Fruit fly (Drosophila melanogaster) whole organism, embryonic: ENCODE measurements around the gene Nf-YC.
A peak's percentile ranks its signal among the peaks of the same experiment; 100 is the strongest.

Experiments used
- Asciz ChIP-seq: fragments of 200-800 bp; sonication (Bioruptor generic); optimal IDR thresholded peaks from 2 replicates; lab custom pipeline; 2017; ENCODE audit warnings: missing biosample characterization, mild to moderate bottlenecking, missing genetic modification characterization, missing genetic modification reagents
- Atf-2 ChIP-seq: fragments of 200-800 bp; sonication (Bioruptor generic); optimal IDR thresholded peaks from 2 replicates; lab custom pipeline; 2016; ENCODE audit warnings: missing biosample characterization, missing genetic modification characterization
- CG10979 ChIP-seq: fragments of 200-800 bp; sonication (Bioruptor generic); optimal IDR thresholded peaks from 2 replicates; lab custom pipeline; 2018; ENCODE audit warnings: missing biosample characterization, mild to moderate bottlenecking, missing genetic modification characterization, moderate library complexity
- CG12219 ChIP-seq: fragments of 200-800 bp; sonication (Bioruptor generic); optimal IDR thresholded peaks from 3 replicates; lab custom pipeline; 2018; ENCODE audit warnings: missing biosample characterization, mild to moderate bottlenecking, missing genetic modification characterization
- CG12299 ChIP-seq: fragments of 200-800 bp; sonication (Bioruptor generic); optimal IDR thresholded peaks from 2 replicates; lab custom pipeline; 2018; ENCODE audit warnings: missing biosample characterization, mild to moderate bottlenecking, missing genetic modification characterization
- CG12659 ChIP-seq: fragments of 200-800 bp; sonication (Bioruptor generic); optimal IDR thresholded peaks from 3 replicates; lab custom pipeline; 2017; ENCODE audit warnings: mild to moderate bottlenecking, missing biosample characterization, missing genetic modification reagents, missing genetic modification characterization
- CG13296 ChIP-seq: fragments of 200-800 bp; sonication (Bioruptor generic); optimal IDR thresholded peaks from 3 replicates; lab custom pipeline; 2018; ENCODE audit warnings: missing biosample characterization, mild to moderate bottlenecking, missing genetic modification characterization
- CG17385 ChIP-seq: fragments of 200-800 bp; sonication (Bioruptor generic); optimal IDR thresholded peaks from 3 replicates; lab custom pipeline; 2018; ENCODE audit warnings: missing biosample characterization, mild to moderate bottlenecking, missing genetic modification characterization
- CG17612 ChIP-seq: fragments of 200-800 bp; sonication (Bioruptor generic); IDR thresholded peaks from 2 replicates; pipeline ENCODE4 v1.3.6; 2022; ENCODE audit warnings: missing biosample characterization, missing genetic modification characterization
- CG30020 ChIP-seq: fragments of 200-800 bp; optimal IDR thresholded peaks from 2 replicates; lab custom pipeline; 2019; ENCODE audit warnings: missing biosample characterization, mild to moderate bottlenecking, missing genetic modification characterization, moderate library complexity
- CG3065 ChIP-seq: fragments of 200-800 bp; sonication (Bioruptor generic); optimal IDR thresholded peaks from 2 replicates; lab custom pipeline; 2016; ENCODE audit warnings: missing biosample characterization, missing genetic modification characterization
- CG3163 ChIP-seq: fragments of 200-800 bp; sonication (Bioruptor generic); optimal IDR thresholded peaks from 3 replicates; lab custom pipeline; 2016; ENCODE audit warnings: missing biosample characterization, missing genetic modification characterization
- CG4328 ChIP-seq: fragments of 200-800 bp; sonication (Bioruptor generic); optimal IDR thresholded peaks from 3 replicates; lab custom pipeline; 2017; ENCODE audit warnings: missing biosample characterization, missing genetic modification reagents, missing genetic modification characterization
- CG43689 ChIP-seq: fragments of 200-800 bp; sonication (Bioruptor generic); IDR thresholded peaks from 2 replicates; pipeline ENCODE4 v1.3.6; 2022; ENCODE audit warnings: missing biosample characterization, missing genetic modification characterization
- CG4617 ChIP-seq: fragments of 200-800 bp; sonication (Bioruptor generic); optimal IDR thresholded peaks from 3 replicates; lab custom pipeline; 2016; ENCODE audit warnings: missing biosample characterization, missing genetic modification characterization, borderline replicate concordance
- CG6683 ChIP-seq: fragments of 200-800 bp; sonication (Bioruptor generic); optimal IDR thresholded peaks from 2 replicates; lab custom pipeline; 2017; ENCODE audit warnings: missing biosample characterization, mild to moderate bottlenecking, missing genetic modification characterization, missing genetic modification reagents
- CG6813 ChIP-seq: fragments of 200-800 bp; sonication (Bioruptor generic); optimal IDR thresholded peaks from 2 replicates; lab custom pipeline; 2017; ENCODE audit warnings: missing biosample characterization, missing genetic modification characterization, mild to moderate bottlenecking, moderate library complexity, missing genetic modification reagents
- CG9727 ChIP-seq: fragments of 200-800 bp; sonication (Bioruptor generic); optimal IDR thresholded peaks from 3 replicates; lab custom pipeline; 2017; ENCODE audit warnings: missing biosample characterization, mild to moderate bottlenecking, missing genetic modification characterization
- CG9932 ChIP-seq: fragments of 200-800 bp; sonication (Bioruptor generic); IDR thresholded peaks from 2 replicates; pipeline ENCODE4 v1.3.6; 2022; ENCODE audit warnings: missing biosample characterization, missing genetic modification characterization
- CoRest ChIP-seq: fragments of 200-800 bp; sonication (Bioruptor generic); optimal IDR thresholded peaks from 3 replicates; lab custom pipeline; 2018; ENCODE audit warnings: missing biosample characterization, mild to moderate bottlenecking, missing genetic modification characterization, moderate library complexity
- D ChIP-seq, 2 experiments: fragments of 200-800 bp in 1 of 2; fragments of >200 bp in 1 of 2; sonication (Bioruptor generic) in 1 of 2; optimal IDR thresholded peaks; 2 replicates in 1 of 2; 3 replicates in 1 of 2; lab custom pipeline; 2017; ENCODE audit warnings: mild to moderate bottlenecking in 1 of 2, missing biosample characterization in 1 of 2, missing genetic modification characterization in 1 of 2, missing genetic modification reagents in 1 of 2
- Elba2 ChIP-seq: fragments of 200-800 bp; sonication (Bioruptor generic); optimal IDR thresholded peaks from 3 replicates; lab custom pipeline; 2016; ENCODE audit warnings: missing biosample characterization, missing genetic modification characterization
- Kr ChIP-seq: fragments of 200-800 bp; sonication (Bioruptor generic); optimal IDR thresholded peaks from 2 replicates; lab custom pipeline; 2017; ENCODE audit warnings: missing biosample characterization, mild to moderate bottlenecking, missing genetic modification characterization
- Lhr ChIP-seq: fragments of 200-800 bp; sonication (Bioruptor generic); optimal IDR thresholded peaks from 3 replicates; lab custom pipeline; 2017; ENCODE audit warnings: mild to moderate bottlenecking, missing biosample characterization, missing genetic modification reagents, missing genetic modification characterization
- Max ChIP-seq: fragments of 200-800 bp; sonication (Bioruptor generic); optimal IDR thresholded peaks from 2 replicates; lab custom pipeline; 2016; ENCODE audit warnings: missing biosample characterization, mild to moderate bottlenecking, missing genetic modification characterization
- NC2α ChIP-seq: fragments of 200-800 bp; sonication (Bioruptor generic); optimal IDR thresholded peaks from 2 replicates; lab custom pipeline; 2016; ENCODE audit warnings: missing biosample characterization, missing genetic modification characterization
- NC2β ChIP-seq: fragments of 200-800 bp; sonication (Bioruptor generic); optimal IDR thresholded peaks from 2 replicates; lab custom pipeline; 2016; ENCODE audit warnings: missing biosample characterization, missing genetic modification characterization
- Ptx1 ChIP-seq: fragments of 200-800 bp; sonication (Bioruptor generic); IDR thresholded peaks from 2 replicates; pipeline ENCODE4 v1.3.6; 2022; ENCODE audit warnings: missing biosample characterization, missing genetic modification characterization
- Ravus ChIP-seq: fragments of 200-800 bp; sonication (Bioruptor generic); IDR thresholded peaks from 2 replicates; pipeline ENCODE4 v1.3.6; 2022; ENCODE audit warnings: missing biosample characterization, missing genetic modification characterization
- Xrp1 ChIP-seq: fragments of 200-800 bp; sonication (Bioruptor generic); IDR thresholded peaks from 2 replicates; pipeline ENCODE4 v1.3.6; 2022; ENCODE audit warnings: missing biosample characterization, missing genetic modification characterization
- bab2 ChIP-seq: fragments of 200-800 bp; sonication (Bioruptor generic); optimal IDR thresholded peaks from 2 replicates; lab custom pipeline; 2016; ENCODE audit warnings: missing biosample characterization, missing genetic modification characterization
- bigmax ChIP-seq: fragments of 200-800 bp; sonication (Bioruptor generic); optimal IDR thresholded peaks from 2 replicates; lab custom pipeline; 2018; ENCODE audit warnings: missing biosample characterization, mild to moderate bottlenecking, missing genetic modification characterization
- bowl ChIP-seq: fragments of 200-800 bp; sonication (Bioruptor generic); IDR thresholded peaks from 2 replicates; pipeline ENCODE4 v1.3.6; 2022; ENCODE audit warnings: missing biosample characterization, missing genetic modification characterization
- cato ChIP-seq: fragments of 200-800 bp; sonication (Bioruptor generic); optimal IDR thresholded peaks from 2 replicates; lab custom pipeline; 2016; ENCODE audit warnings: missing biosample characterization, missing genetic modification characterization, borderline replicate concordance
- ci ChIP-seq: fragments of 200-800 bp; sonication (Bioruptor generic); IDR thresholded peaks from 3 replicates; pipeline ENCODE4 v1.3.6; 2022; ENCODE audit warnings: missing biosample characterization, missing genetic modification characterization
- disco-r ChIP-seq: fragments of 200-800 bp; sonication (Bioruptor generic); optimal IDR thresholded peaks from 2 replicates; lab custom pipeline; 2016; ENCODE audit warnings: missing biosample characterization, missing genetic modification characterization
- lab ChIP-seq: fragments of 200-800 bp; sonication (Bioruptor generic); optimal IDR thresholded peaks from 3 replicates; lab custom pipeline; 2017; ENCODE audit warnings: missing biosample characterization, missing genetic modification characterization, mild to moderate bottlenecking, moderate library complexity, missing genetic modification reagents
- lbe ChIP-seq: fragments of 200-800 bp; sonication (Bioruptor generic); optimal IDR thresholded peaks from 2 replicates; lab custom pipeline; 2016; ENCODE audit warnings: missing biosample characterization, mild to moderate bottlenecking, missing genetic modification characterization
- lilli ChIP-seq: fragments of 200-800 bp; sonication (Bioruptor generic); optimal IDR thresholded peaks from 3 replicates; lab custom pipeline; 2016; ENCODE audit warnings: missing biosample characterization, missing genetic modification characterization
- maf-S ChIP-seq: fragments of 200-800 bp; sonication (Bioruptor generic); optimal IDR thresholded peaks from 2 replicates; lab custom pipeline; 2016; ENCODE audit warnings: missing biosample characterization, missing genetic modification characterization
- odd ChIP-seq: fragments of 200-800 bp; sonication (Bioruptor generic); optimal IDR thresholded peaks from 2 replicates; lab custom pipeline; 2017; ENCODE audit warnings: missing biosample characterization, mild to moderate bottlenecking, missing genetic modification characterization
- psq ChIP-seq: fragments of 200-800 bp; sonication (Bioruptor generic); optimal IDR thresholded peaks from 2 replicates; lab custom pipeline; 2017; ENCODE audit warnings: missing biosample characterization, missing genetic modification characterization
- scrt ChIP-seq: fragments of 200-800 bp; sonication (Bioruptor generic); optimal IDR thresholded peaks from 2 replicates; lab custom pipeline; 2018; ENCODE audit warnings: missing biosample characterization, mild to moderate bottlenecking, missing genetic modification characterization, moderate library complexity
- sens-2 ChIP-seq: fragments of 200-800 bp; sonication (Bioruptor generic); IDR thresholded peaks from 2 replicates; pipeline ENCODE4 v1.3.6; 2022; ENCODE audit warnings: missing biosample characterization, missing genetic modification characterization
- shn ChIP-seq: fragments of 200-800 bp; sonication (Bioruptor generic); optimal IDR thresholded peaks from 3 replicates; lab custom pipeline; 2016; ENCODE audit warnings: missing biosample characterization, missing genetic modification characterization
- sr ChIP-seq: fragments of 200-800 bp; sonication (Bioruptor generic); IDR thresholded peaks from 3 replicates; pipeline ENCODE4 v1.3.6; 2022; ENCODE audit warnings: missing biosample characterization, missing genetic modification characterization
- stwl ChIP-seq: fragments of 200-800 bp; sonication (Bioruptor generic); optimal IDR thresholded peaks from 3 replicates; lab custom pipeline; 2018; ENCODE audit warnings: missing biosample characterization, mild to moderate bottlenecking, missing genetic modification characterization, moderate library complexity
- trem ChIP-seq: fragments of 200-800 bp; optimal IDR thresholded peaks from 3 replicates; lab custom pipeline; 2019; ENCODE audit warnings: missing biosample characterization, mild to moderate bottlenecking, missing genetic modification characterization, moderate library complexity
- wdn ChIP-seq: fragments of 200-800 bp; sonication (Bioruptor generic); IDR thresholded peaks from 2 replicates; pipeline ENCODE4 v1.3.6; 2022; ENCODE audit warnings: missing biosample characterization, missing genetic modification characterization
- yki ChIP-seq: fragments of >200 bp; optimal IDR thresholded peaks from 3 replicates; lab custom pipeline; 2018

The Nf-YC gene

dm6 chrX:6793390-6793789 lies 27.3 kb downstream of the Nf-YC start (continued):
- TF ChIP-seq CG12219 (GFP tag; lab: Kevin White, UChicago): peak; percentile 59
- TF ChIP-seq CG17612 (GFP tag; lab: Robert Waterston, UW): peak; percentile 61
- peak; percentile 11 for TF ChIP-seq CG4617 (GFP tag; lab: Kevin White, UChicago)
- TF ChIP-seq lbe (GFP tag; lab: Kevin White, UChicago): no peak
- TF ChIP-seq odd (GFP tag; lab: Kevin White, UChicago): peak; percentile 34
- peak; percentile 56 for TF ChIP-seq shn (GFP tag; lab: Kevin White, UChicago)
- peak; percentile 45 for TF ChIP-seq disco-r
- peak; percentile 78 for TF ChIP-seq wdn (GFP tag; lab: Robert Waterston, UW)
- peak; percentile 68 for TF ChIP-seq CG17385
- TF ChIP-seq CG30020 (tag; lab: Kevin White, UChicago): no peak
- peak; percentile 75 for TF ChIP-seq lilli (GFP tag; lab: Kevin White, UChicago)
- TF ChIP-seq bab2: peak; percentile 79
- peak; percentile 64 for TF ChIP-seq CG12659 (GFP tag; lab: Kevin White, UChicago)
- peak; percentile 44 for TF ChIP-seq maf-S (GFP tag; lab: Kevin White, UChicago)
- no peak for TF ChIP-seq D (optimal IDR thresholded peaks at IDR 0.05; lab: Kevin White, UChicago)
- no peak for TF ChIP-seq D (GFP tag; optimal IDR thresholded peaks at IDR 0.05; lab: Kevin White, UChicago)
- TF ChIP-seq CG43689 (GFP tag; lab: Robert Waterston, UW): peak; percentile 32; the same call in 1 of the 2 replicates
- TF ChIP-seq CG3065 (GFP tag; lab: Kevin White, UChicago): peak; percentile 12
- peak; percentile 73 for TF ChIP-seq CoRest (tag; lab: Kevin White, UChicago)
- TF ChIP-seq bigmax: no peak
- TF ChIP-seq Kr (GFP tag; lab: Kevin White, UChicago): no peak
- peak; percentile 78 for TF ChIP-seq lab (GFP tag; lab: Kevin White, UChicago)
- no peak for TF ChIP-seq stwl (tag; lab: Kevin White, UChicago)
- TF ChIP-seq sr (GFP tag; lab: Robert Waterston, UW): 0 out of 3 replicates have a peak, but pooled peaks have one; percentile 33
- no peak for TF ChIP-seq yki (lab: Kevin White, UChicago)
- peak; percentile 53 for TF ChIP-seq CG3163
- TF ChIP-seq CG12299 (tag; lab: Kevin White, UChicago): no peak
- peak; percentile 21 for TF ChIP-seq CG10979 (tag; lab: Kevin White, UChicago)
- TF ChIP-seq Ravus (GFP tag; lab: Robert Waterston, UW): peak; percentile 14
- peak; percentile 10 for TF ChIP-seq CG9727 (GFP tag; lab: Kevin White, UChicago)
- peak; percentile 0 for TF ChIP-seq psq (GFP tag; lab: Kevin White, UChicago)
- peak; percentile 54 for TF ChIP-seq Asciz (GFP tag; lab: Kevin White, UChicago)
- TF ChIP-seq bowl (GFP tag; lab: Robert Waterston, UW): 0 out of 2 replicates have a peak, but pooled peaks have one; percentile 30
- TF ChIP-seq NC2α (GFP tag; lab: Kevin White, UChicago): peak; percentile 4
- TF ChIP-seq scrt (GFP tag; lab: Kevin White, UChicago): peak; percentile 66
- TF ChIP-seq ci: peak; percentile 87
- peak; percentile 67 for TF ChIP-seq CG13296
- TF ChIP-seq Max: peak; percentile 39
- peak; percentile 40 for TF ChIP-seq Atf-2
- peak; percentile 39 for TF ChIP-seq CG6813 (GFP tag; lab: Kevin White, UChicago)
- peak; percentile 82 for TF ChIP-seq Ptx1 (GFP tag; lab: Robert Waterston, UW)
- TF ChIP-seq CG6683 (GFP tag; lab: Kevin White, UChicago): no peak
- TF ChIP-seq trem (tag; lab: Kevin White, UChicago): no peak
- no peak for TF ChIP-seq CG4328 (GFP tag; lab: Kevin White, UChicago)
- peak; percentile 52 for TF ChIP-seq NC2β (GFP tag; lab: Kevin White, UChicago)
- TF ChIP-seq cato: peak; percentile 43
- no peak for TF ChIP-seq Lhr (GFP tag; lab: Kevin White, UChicago)
- TF ChIP-seq Xrp1 (GFP tag; lab: Robert Waterston, UW): peak; percentile 69
- peak; percentile 58; the same call in 1 of the 2 replicates for TF ChIP-seq sens-2 (GFP tag; lab: Robert Waterston, UW)
- TF ChIP-seq CG9932 (GFP tag; lab: Robert Waterston, UW): peak; percentile 87
- no peak for TF ChIP-seq Elba2 (GFP tag; lab: Kevin White, UChicago)
